Worm (Caenorhabditis elegans) whole organism, L1 larva: ENCODE data around the gene nra-1.

Experiments used
- ceh-90 ChIP-seq: sonication (generic microtip); optimal IDR thresholded peaks from 2 replicates; lab custom pipeline; 2016; ENCODE audit warnings: missing genetic modification characterization, missing compliant biosample characterization
- ces-1 ChIP-seq: fragments of 150-350 bp; optimal IDR thresholded peaks from 2 replicates; lab custom pipeline; 2014; ENCODE audit warnings: missing biosample characterization, missing genetic modification reagents, missing genetic modification characterization
- hlh-17 ChIP-seq: fragments of 200-800 bp; sonication (Bioruptor generic); optimal IDR thresholded peaks from 2 replicates; lab custom pipeline; 2018; ENCODE audit warnings: missing genetic modification characterization, mild to moderate bottlenecking, missing compliant biosample characterization, moderate library complexity, borderline replicate concordance
- isw-1 ChIP-seq: fragments of 200-800 bp; sonication (Bioruptor generic); IDR thresholded peaks from 2 replicates; pipeline ENCODE4 v1.3.6; 2022; ENCODE audit warnings: missing genetic modification characterization, missing compliant biosample characterization
- lin-13 ChIP-seq: fragments of 150-350 bp; optimal IDR thresholded peaks from 2 replicates; lab custom pipeline; 2014; ENCODE audit warnings: missing biosample characterization, missing genetic modification reagents, missing genetic modification characterization
- mdl-1 ChIP-seq, 2 experiments: fragments of 150-350 bp; optimal IDR thresholded peaks; 2 replicates each; lab custom pipeline; 2014 to 2017; ENCODE audit warnings: missing biosample characterization in 2 of 2, missing genetic modification characterization in 2 of 2, inconsistent platforms in 1 of 2
- mef-2 ChIP-seq: fragments of 150-350 bp; optimal IDR thresholded peaks from 2 replicates; lab custom pipeline; 2014; ENCODE audit warnings: missing biosample characterization, missing genetic modification characterization
- skn-1 ChIP-seq: fragments of 150-350 bp; optimal IDR thresholded peaks from 2 replicates; lab custom pipeline; 2014; ENCODE audit warnings: missing biosample characterization, missing genetic modification characterization
- tlp-1 ChIP-seq: fragments of 150-350 bp; optimal IDR thresholded peaks from 2 replicates; lab custom pipeline; 2014; ENCODE audit warnings: missing biosample characterization, missing genetic modification characterization
- unc-30 ChIP-seq: sonication (generic microtip); optimal IDR thresholded peaks from 2 replicates; lab custom pipeline; 2017; ENCODE audit warnings: missing biosample characterization, missing genetic modification characterization

ce11 chrIV:17267304-17267891 is 16.6 kb downstream of the nra-1 start:
- TF ChIP-seq skn-1 (no peak), tlp-1 (tag; lab: Kevin White, UChicago) (no peak), hlh-17 (GFP tag; lab: Kevin White, UChicago) (no peak), lin-13 (GFP tag; lab: Kevin White, UChicago) (no peak), isw-1 (no peak), unc-30 (tag; lab: Kevin White, UChicago) (no peak), mdl-1 (tag; optimal IDR thresholded peaks at IDR 0.05; lab: Kevin White, UChicago) (no peak), ceh-90 (no peak), ces-1 (no peak), mef-2 (tag; lab: Kevin White, UChicago) (no peak)
